Worm (Caenorhabditis elegans) whole organism, young adult: Measurements from ENCODE around the gene aexr-1.

Experiments
- B0035.1 ChIP-seq: sonication (generic microtip); optimal IDR thresholded peaks from 2 replicates; lab custom pipeline; 2016; ENCODE audit warnings: missing genetic modification characterization, mild to moderate bottlenecking, missing compliant biosample characterization, missing genotype, missing genetic modification reagents
- B0261.1 ChIP-seq: sonication (generic microtip); optimal IDR thresholded peaks from 2 replicates; lab custom pipeline; 2016; ENCODE audit warnings: mild to moderate bottlenecking, missing genetic modification characterization, moderate library complexity, missing compliant biosample characterization
- C17E4.6 ChIP-seq: fragments of 200-800 bp; sonication (Bioruptor generic); IDR thresholded peaks from 2 replicates; pipeline ENCODE4 v1.3.6; 2022; ENCODE audit warnings: missing genetic modification reagents, missing genetic modification characterization, missing compliant biosample characterization
- F33H1.4 ChIP-seq: fragments of 200-800 bp; sonication (Bioruptor generic); IDR thresholded peaks from 2 replicates; pipeline ENCODE4 v1.3.6; 2022; ENCODE audit warnings: missing genetic modification reagents, missing genetic modification characterization, missing compliant biosample characterization
- F37B4.10 ChIP-seq: fragments of 200-800 bp; sonication (Bioruptor generic); IDR thresholded peaks from 2 replicates; pipeline ENCODE4 v1.3.6; 2022; ENCODE audit warnings: missing genetic modification characterization, missing compliant biosample characterization
- F39B2.1 ChIP-seq: fragments of 200-800 bp; sonication (Bioruptor generic); IDR thresholded peaks from 2 replicates; pipeline ENCODE4 v1.3.6; 2022; ENCODE audit warnings: missing genetic modification reagents, missing genetic modification characterization, missing compliant biosample characterization
- F52B5.7 ChIP-seq: sonication (generic microtip); optimal IDR thresholded peaks from 2 replicates; lab custom pipeline; 2016; ENCODE audit warnings: mild to moderate bottlenecking, missing genetic modification characterization, missing compliant biosample characterization
- F57C9.4 ChIP-seq: sonication (generic microtip); optimal IDR thresholded peaks from 2 replicates; lab custom pipeline; 2017; ENCODE audit warnings: mild to moderate bottlenecking, missing genetic modification characterization, missing compliant biosample characterization
- Y53F4B.3 ChIP-seq: fragments of 200-800 bp; sonication (Bioruptor generic); IDR thresholded peaks from 2 replicates; pipeline ENCODE4 v1.3.6; 2022; ENCODE audit warnings: missing genetic modification reagents, missing genetic modification characterization, missing compliant biosample characterization
- Y53G8AR.9 ChIP-seq: fragments of 200-800 bp; sonication (Bioruptor generic); conservative IDR thresholded peaks from 2 replicates; pipeline ENCODE4 v1.3.6; 2022; ENCODE audit warnings: missing genetic modification reagents, missing genetic modification characterization, missing compliant biosample characterization
- Y56A3A.18 ChIP-seq: fragments of 200-800 bp; sonication (Bioruptor generic); IDR thresholded peaks from 2 replicates; pipeline ENCODE4 v1.3.6; 2022; ENCODE audit warnings: missing genetic modification reagents, missing genetic modification characterization, missing compliant biosample characterization
- Y79H2A.3 ChIP-seq: fragments of 200-800 bp; sonication (Bioruptor generic); conservative IDR thresholded peaks from 2 replicates; pipeline ENCODE4 v1.3.6; 2022; ENCODE audit warnings: missing genetic modification reagents, missing genetic modification characterization, missing compliant biosample characterization
- ZK185.1 ChIP-seq: sonication (generic microtip); optimal IDR thresholded peaks from 2 replicates; lab custom pipeline; 2016; ENCODE audit warnings: mild to moderate bottlenecking, missing genetic modification characterization, missing compliant biosample characterization; ENCODE audit not compliant: poor library complexity, severe bottlenecking
- akir-1 ChIP-seq: fragments of 200-800 bp; sonication (Bioruptor generic); optimal IDR thresholded peaks from 2 replicates; lab custom pipeline; 2018; ENCODE audit warnings: mild to moderate bottlenecking, missing genetic modification characterization, moderate library complexity, missing compliant biosample characterization
- aptf-3 ChIP-seq: fragments of 200-800 bp; sonication (Bioruptor generic); IDR thresholded peaks from 2 replicates; pipeline ENCODE4 v1.3.6; 2022; ENCODE audit warnings: missing genetic modification characterization, missing compliant biosample characterization
- atf-7 ChIP-seq: sonication (generic microtip); optimal IDR thresholded peaks from 2 replicates; lab custom pipeline; 2017; ENCODE audit warnings: mild to moderate bottlenecking, missing genetic modification characterization, missing compliant biosample characterization
- attf-5 ChIP-seq: fragments of 200-800 bp; sonication (Bioruptor generic); optimal IDR thresholded peaks from 2 replicates; lab custom pipeline; 2018; ENCODE audit warnings: mild to moderate bottlenecking, missing genetic modification characterization, missing compliant biosample characterization
- ceh-58 ChIP-seq: fragments of 200-800 bp; sonication (Bioruptor generic); IDR thresholded peaks from 2 replicates; pipeline ENCODE4 v1.3.6; 2022; ENCODE audit warnings: missing genetic modification characterization, missing compliant biosample characterization
- ceh-79 ChIP-seq: sonication (generic microtip); optimal IDR thresholded peaks from 2 replicates; lab custom pipeline; 2017; ENCODE audit warnings: mild to moderate bottlenecking, missing genetic modification characterization, missing compliant biosample characterization
- ceh-91 ChIP-seq: fragments of 200-800 bp; sonication (Bioruptor generic); IDR thresholded peaks from 2 replicates; pipeline ENCODE4 v1.3.6; 2022; ENCODE audit warnings: missing genetic modification reagents, missing genetic modification characterization, missing compliant biosample characterization
- chd-7 ChIP-seq: sonication (generic microtip); optimal IDR thresholded peaks from 2 replicates; lab custom pipeline; 2016; ENCODE audit warnings: mild to moderate bottlenecking, missing genetic modification characterization, moderate library complexity, missing compliant biosample characterization
- dox-1 ChIP-seq: fragments of 200-800 bp; sonication (Bioruptor generic); IDR thresholded peaks from 2 replicates; pipeline ENCODE4 v1.3.6; 2022; ENCODE audit warnings: missing genetic modification reagents, missing genetic modification characterization, missing compliant biosample characterization
- egl-18 ChIP-seq: fragments of 200-800 bp; sonication (Bioruptor generic); IDR thresholded peaks from 2 replicates; pipeline ENCODE4 v1.3.6; 2022; ENCODE audit warnings: missing genetic modification reagents, missing genetic modification characterization, missing compliant biosample characterization
- ekl-4 ChIP-seq: fragments of 200-800 bp; sonication (Bioruptor generic); IDR thresholded peaks from 2 replicates; pipeline ENCODE4 v1.3.6; 2022; ENCODE audit warnings: missing genetic modification reagents, missing genetic modification characterization, missing compliant biosample characterization
- gei-17 ChIP-seq: fragments of 200-800 bp; sonication (Bioruptor generic); optimal IDR thresholded peaks from 2 replicates; lab custom pipeline; 2018; ENCODE audit warnings: mild to moderate bottlenecking, missing genetic modification characterization, missing compliant biosample characterization
- hmg-20 ChIP-seq: fragments of 200-800 bp; sonication (Bioruptor generic); IDR thresholded peaks from 2 replicates; pipeline ENCODE4 v1.3.6; 2022; ENCODE audit warnings: missing genetic modification reagents, missing genetic modification characterization, missing compliant biosample characterization
- lag-1 ChIP-seq: fragments of 200-800 bp; sonication (Bioruptor generic); IDR thresholded peaks from 2 replicates; pipeline ENCODE4 v1.3.6; 2022; ENCODE audit warnings: missing genetic modification reagents, missing genetic modification characterization, missing compliant biosample characterization
- let-526 ChIP-seq: fragments of 200-800 bp; sonication (Bioruptor generic); IDR thresholded peaks from 2 replicates; pipeline ENCODE4 v1.3.6; 2022; ENCODE audit warnings: missing genetic modification reagents, missing genetic modification characterization, missing compliant biosample characterization
- let-607 ChIP-seq, 2 experiments: fragments of 200-800 bp in 1 of 2; sonication (Bioruptor generic) in 1 of 2; sonication (generic microtip) in 1 of 2; optimal IDR thresholded peaks; 2 replicates each; lab custom pipeline; 2016 to 2018; ENCODE audit warnings: mild to moderate bottlenecking in 2 of 2, missing compliant biosample characterization in 2 of 2, missing genetic modification characterization in 2 of 2, moderate library complexity in 2 of 2, missing genotype in 1 of 2
- lin-40 ChIP-seq: sonication (generic microtip); optimal IDR thresholded peaks from 2 replicates; lab custom pipeline; 2016; ENCODE audit warnings: missing genetic modification characterization, mild to moderate bottlenecking, missing compliant biosample characterization, missing genotype, missing genetic modification reagents
- lin-54 ChIP-seq: fragments of 200-800 bp; sonication (Bioruptor generic); optimal IDR thresholded peaks from 2 replicates; lab custom pipeline; 2018; ENCODE audit warnings: mild to moderate bottlenecking, missing genetic modification characterization, missing compliant biosample characterization
- lsl-1 ChIP-seq: fragments of 200-800 bp; sonication (Bioruptor generic); optimal IDR thresholded peaks from 2 replicates; lab custom pipeline; 2018; ENCODE audit warnings: mild to moderate bottlenecking, missing genetic modification characterization, moderate library complexity, missing compliant biosample characterization
- lsy-27 ChIP-seq: sonication (generic microtip); optimal IDR thresholded peaks from 2 replicates; lab custom pipeline; 2017; ENCODE audit warnings: missing genetic modification characterization, mild to moderate bottlenecking, missing compliant biosample characterization, antibody characterized with exemption, missing genotype, borderline replicate concordance; ENCODE audit not compliant: insufficient read depth
- madf-10 ChIP-seq: sonication (generic microtip); optimal IDR thresholded peaks from 2 replicates; lab custom pipeline; 2016; ENCODE audit warnings: mild to moderate bottlenecking, missing genetic modification characterization, missing compliant biosample characterization
- nfyb-1 ChIP-seq: fragments of 200-800 bp; sonication (Bioruptor generic); IDR thresholded peaks from 2 replicates; pipeline ENCODE4 v1.3.6; 2022; ENCODE audit warnings: missing genetic modification reagents, missing genetic modification characterization, missing compliant biosample characterization
- rec-8 ChIP-seq, 2 experiments: sonication (generic microtip); optimal IDR thresholded peaks; 2 replicates each; lab custom pipeline; 2016; ENCODE audit warnings: mild to moderate bottlenecking in 2 of 2, missing genetic modification characterization in 2 of 2, missing genetic modification reagents in 2 of 2, missing genotype in 2 of 2, missing biosample characterization in 1 of 2, missing compliant biosample characterization in 1 of 2, moderate library complexity in 1 of 2
- repo-1 ChIP-seq: sonication (generic microtip); optimal IDR thresholded peaks from 2 replicates; lab custom pipeline; 2017; ENCODE audit warnings: mild to moderate bottlenecking, missing genetic modification characterization, missing compliant biosample characterization
- rpc-1 ChIP-seq, 2 experiments: fragments of 150-350 bp in 1 of 2; sonication (generic microtip) in 1 of 2; optimal IDR thresholded peaks; 2 replicates each; lab custom pipeline; 2014 to 2018; ENCODE audit warnings: missing biosample characterization in 1 of 2, missing genetic modification characterization in 1 of 2, missing genetic modification reagents in 1 of 2, missing genotype in 1 of 2
- snpc-1.1 ChIP-seq: sonication (generic microtip); optimal IDR thresholded peaks from 2 replicates; lab custom pipeline; 2017; ENCODE audit warnings: missing genetic modification characterization, mild to moderate bottlenecking, missing compliant biosample characterization, antibody characterized with exemption, moderate library complexity, missing genotype, missing genetic modification reagents; ENCODE audit not compliant: insufficient read depth
- snpc-3.4 ChIP-seq: sonication (generic microtip); optimal IDR thresholded peaks from 2 replicates; lab custom pipeline; 2017; ENCODE audit warnings: missing genetic modification characterization, mild to moderate bottlenecking, missing compliant biosample characterization, antibody characterized with exemption, moderate library complexity, missing genotype, missing genetic modification reagents
- somi-1 ChIP-seq: fragments of 200-800 bp; sonication (Bioruptor generic); optimal IDR thresholded peaks from 2 replicates; lab custom pipeline; 2018; ENCODE audit warnings: mild to moderate bottlenecking, missing genetic modification characterization, missing compliant biosample characterization
- tbx-9 ChIP-seq: sonication (generic microtip); optimal IDR thresholded peaks from 2 replicates; lab custom pipeline; 2016; ENCODE audit warnings: borderline replicate concordance, missing genetic modification characterization, inconsistent platforms, missing compliant biosample characterization
- xnd-1 ChIP-seq: sonication (generic microtip); optimal IDR thresholded peaks from 2 replicates; lab custom pipeline; 2016; ENCODE audit warnings: missing genotype, missing genetic modification reagents, missing genetic modification characterization, missing compliant biosample characterization
- zfh-2 ChIP-seq: fragments of 200-800 bp; sonication (Bioruptor generic); conservative IDR thresholded peaks from 2 replicates; pipeline ENCODE4 v1.3.6; 2022; ENCODE audit warnings: missing genetic modification reagents, missing genetic modification characterization, missing compliant biosample characterization
- ztf-22 ChIP-seq: fragments of 200-800 bp; sonication (Bioruptor generic); optimal IDR thresholded peaks from 2 replicates; lab custom pipeline; 2018; ENCODE audit warnings: mild to moderate bottlenecking, missing genetic modification characterization, moderate library complexity, missing compliant biosample characterization
- ztf-28 ChIP-seq: fragments of 200-800 bp; sonication (Bioruptor generic); IDR thresholded peaks from 2 replicates; pipeline ENCODE4 v1.3.6; 2022; ENCODE audit warnings: missing genetic modification reagents, missing genetic modification characterization, missing compliant biosample characterization
- ztf-6 ChIP-seq: fragments of 200-800 bp; sonication (Bioruptor generic); IDR thresholded peaks from 2 replicates; pipeline ENCODE4 v1.3.6; 2022; ENCODE audit warnings: missing genetic modification reagents, missing genetic modification characterization, missing compliant biosample characterization

The aexr-1 gene

DNA sequence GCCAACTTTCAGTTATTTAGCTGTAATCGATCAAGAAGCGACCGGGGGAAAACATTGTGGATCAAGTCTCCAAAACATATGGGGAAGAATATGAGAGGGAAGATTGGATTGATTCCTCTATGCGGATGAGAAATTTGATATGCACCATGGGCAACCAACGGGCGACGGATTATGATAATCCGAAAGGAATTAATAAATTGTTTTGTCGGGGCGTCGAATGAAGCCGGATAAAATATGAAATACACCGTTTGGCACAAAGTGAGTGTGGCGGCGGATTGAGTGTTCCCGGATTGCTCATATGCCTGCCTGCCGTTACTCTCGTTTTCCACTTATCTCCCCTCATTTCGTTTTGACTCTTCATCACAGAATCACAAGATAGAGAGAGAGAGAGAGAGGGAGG is 25.8 kb downstream of the aexr-1 start (continued):
- TF ChIP-seq F52B5.7: peak; percentile 9
- TF ChIP-seq aptf-3 (GFP tag; lab: Robert Waterston, UW): no peak
- no peak for TF ChIP-seq snpc-1.1
- peak; percentile 4 for TF ChIP-seq chd-7
- no peak for TF ChIP-seq lag-1 (GFP tag; lab: Robert Waterston, UW)
- no peak for TF ChIP-seq snpc-3.4 (tag; lab: Kevin White, UChicago)
- no peak for TF ChIP-seq gei-17 (GFP tag; lab: Kevin White, UChicago)
- TF ChIP-seq Y53G8AR.9 (GFP tag; lab: Robert Waterston, UW): peak; percentile 76; the same call in 1 of the 2 replicates
- TF ChIP-seq let-607 (tag; optimal IDR thresholded peaks at IDR 0.05; lab: Kevin White, UChicago): no peak
- TF ChIP-seq repo-1 (tag; lab: Kevin White, UChicago): peak; percentile 96
- no peak for TF ChIP-seq ceh-79 (tag; lab: Kevin White, UChicago)
- no peak for TF ChIP-seq xnd-1
- no peak for TF ChIP-seq F57C9.4
- peak; percentile 18; the same call in 1 of the 2 replicates for TF ChIP-seq ekl-4 (GFP tag; lab: Robert Waterston, UW)
- no peak for TF ChIP-seq Y53F4B.3
- TF ChIP-seq hmg-20 (GFP tag; lab: Robert Waterston, UW): 0 out of 2 replicates have a peak, but pooled peaks have one; percentile 54
- no peak for TF ChIP-seq somi-1 (GFP tag; lab: Kevin White, UChicago)
- no peak for TF ChIP-seq tbx-9 (tag; lab: Kevin White, UChicago)
- no peak for TF ChIP-seq zfh-2 (GFP tag; lab: Robert Waterston, UW)
- no peak for TF ChIP-seq F37B4.10 (GFP tag; lab: Robert Waterston, UW)
- no peak for TF ChIP-seq let-526
- no peak for TF ChIP-seq akir-1 (GFP tag; lab: Kevin White, UChicago)
- no peak for TF ChIP-seq lin-54 (GFP tag; lab: Kevin White, UChicago)
- TF ChIP-seq F33H1.4 (GFP tag; lab: Robert Waterston, UW): no peak
- no peak for TF ChIP-seq C17E4.6 (GFP tag; lab: Robert Waterston, UW)
- TF ChIP-seq B0261.1: no peak
- TF ChIP-seq dox-1 (GFP tag; lab: Robert Waterston, UW): 0 out of 2 replicates have a peak, but pooled peaks have one; percentile 5
- no peak for TF ChIP-seq egl-18
- peak; percentile 24 for TF ChIP-seq ztf-22 (GFP tag; lab: Kevin White, UChicago)
- no peak for TF ChIP-seq rec-8 (tag; optimal IDR thresholded peaks at IDR 0.05; lab: Kevin White, UChicago)
- no peak for TF ChIP-seq Y79H2A.3
- TF ChIP-seq ztf-28: no peak
- no peak for TF ChIP-seq B0035.1 (tag; lab: Kevin White, UChicago)
- TF ChIP-seq attf-5: no peak
- peak; percentile 64 for TF ChIP-seq atf-7 (tag; lab: Kevin White, UChicago)
- peak; percentile 33 for TF ChIP-seq ZK185.1
- no peak for TF ChIP-seq ceh-58 (GFP tag; lab: Robert Waterston, UW)
- no peak for TF ChIP-seq ceh-91 (GFP tag; lab: Robert Waterston, UW)
- TF ChIP-seq F39B2.1 (GFP tag; lab: Robert Waterston, UW): no peak
- peak; percentile 62; the same call in 1 of the 2 replicates for TF ChIP-seq Y56A3A.18 (GFP tag; lab: Robert Waterston, UW)
- peak; percentile 41 for TF ChIP-seq madf-10 (tag; lab: Kevin White, UChicago)
- no peak for TF ChIP-seq rpc-1 (optimal IDR thresholded peaks at IDR 0.05; lab: Kevin White, UChicago)
- TF ChIP-seq rpc-1 (tag; optimal IDR thresholded peaks at IDR 0.05; lab: Kevin White, UChicago): no peak
- no peak for TF ChIP-seq lsl-1 (GFP tag; lab: Kevin White, UChicago)
- TF ChIP-seq ztf-6 (GFP tag; lab: Robert Waterston, UW): no peak
- TF ChIP-seq lin-40 (tag; lab: Kevin White, UChicago): no peak
- TF ChIP-seq lsy-27 (tag; lab: Kevin White, UChicago): no peak
- TF ChIP-seq nfyb-1: no peak
